Fruit fly (Drosophila melanogaster) whole organism, wandering third instar larva: ENCODE measurements around the gene daed.

Experiments
- Abd-B ChIP-seq: fragments of >200 bp; optimal IDR thresholded peaks from 2 replicates; lab custom pipeline; 2017; ENCODE audit warnings: missing biosample characterization, missing genetic modification characterization
- CG32264 ChIP-seq: fragments of 200-800 bp; sonication (Bioruptor generic); optimal IDR thresholded peaks from 2 replicates; lab custom pipeline; 2016; ENCODE audit warnings: missing biosample characterization, missing genetic modification characterization
- CrebA ChIP-seq: fragments of 200-800 bp; sonication (Bioruptor generic); optimal IDR thresholded peaks from 2 replicates; lab custom pipeline; 2016; ENCODE audit warnings: missing biosample characterization, mild to moderate bottlenecking, missing genetic modification characterization, borderline replicate concordance
- Dfd ChIP-seq: fragments of >200 bp; optimal IDR thresholded peaks from 2 replicates; lab custom pipeline; 2017; ENCODE audit warnings: missing biosample characterization, missing genetic modification characterization
- Dif ChIP-seq: fragments of 200-275, 200-300 bp; sonication (Bioruptor generic); optimal IDR thresholded peaks from 2 replicates; lab custom pipeline; 2018; ENCODE audit warnings: missing biosample characterization, missing genetic modification characterization; ENCODE audit not compliant: partially characterized antibody
- GATAd ChIP-seq: sonication (Bioruptor generic); optimal IDR thresholded peaks from 2 replicates; lab custom pipeline; 2016; ENCODE audit warnings: missing biosample characterization, missing genetic modification characterization
- HLH106 ChIP-seq: fragments of 200-800 bp; optimal IDR thresholded peaks from 3 replicates; lab custom pipeline; 2019; ENCODE audit warnings: missing biosample characterization, mild to moderate bottlenecking, missing genetic modification characterization, moderate library complexity
- Hnf4 ChIP-seq: fragments of 200-800 bp; sonication (Bioruptor generic); optimal IDR thresholded peaks from 2 replicates; lab custom pipeline; 2016; ENCODE audit warnings: missing biosample characterization, mild to moderate bottlenecking, missing genetic modification characterization
- Hr78 ChIP-seq: fragments of >200 bp; optimal IDR thresholded peaks from 2 replicates; lab custom pipeline; 2017; ENCODE audit warnings: missing biosample characterization, missing genetic modification characterization
- Hr83 ChIP-seq: fragments of 200-300 bp; sonication (Bioruptor generic); optimal IDR thresholded peaks from 2 replicates; lab custom pipeline; 2016; ENCODE audit warnings: missing biosample characterization, mild to moderate bottlenecking, missing genetic modification characterization, moderate library complexity; ENCODE audit not compliant: poor library complexity, severe bottlenecking
- Jra ChIP-seq: sonication (Bioruptor generic); optimal IDR thresholded peaks from 2 replicates; lab custom pipeline; 2016; ENCODE audit warnings: missing biosample characterization, missing genetic modification characterization
- Mio ChIP-seq: sonication (Bioruptor generic); optimal IDR thresholded peaks from 2 replicates; lab custom pipeline; 2016; ENCODE audit warnings: missing biosample characterization, missing genetic modification characterization
- Myc ChIP-seq: fragments of >200 bp; optimal IDR thresholded peaks from 2 replicates; lab custom pipeline; 2017
- N ChIP-seq: fragments of >200 bp; optimal IDR thresholded peaks from 2 replicates; lab custom pipeline; 2018; ENCODE audit warnings: missing biosample characterization, missing external identifiers, missing genetic modification characterization
- OdsH ChIP-seq: fragments of 200-800 bp; sonication (Bioruptor generic); optimal IDR thresholded peaks from 2 replicates; lab custom pipeline; 2016; ENCODE audit warnings: missing biosample characterization, mild to moderate bottlenecking, missing genetic modification characterization
- Rel ChIP-seq, 2 experiments: fragments of 200-800 bp; sonication (Bioruptor generic) in 1 of 2; optimal IDR thresholded peaks; 2 replicates in 1 of 2; 3 replicates in 1 of 2; lab custom pipeline; 2016 to 2019; ENCODE audit warnings: mild to moderate bottlenecking in 2 of 2, missing biosample characterization in 2 of 2, missing genetic modification characterization in 2 of 2, moderate library complexity in 1 of 2
- Sp1 ChIP-seq: fragments of 200-800 bp; sonication (Bioruptor generic); optimal IDR thresholded peaks from 3 replicates; lab custom pipeline; 2019; ENCODE audit warnings: missing biosample characterization, mild to moderate bottlenecking, missing genetic modification characterization, moderate library complexity
- Vsx2 ChIP-seq: fragments of 200-300, 225-300 bp; sonication (Bioruptor generic); optimal IDR thresholded peaks from 2 replicates; lab custom pipeline; 2018; ENCODE audit warnings: missing biosample characterization, missing genetic modification characterization; ENCODE audit not compliant: partially characterized antibody
- brk ChIP-seq: fragments of 200-800 bp; sonication (Bioruptor generic); optimal IDR thresholded peaks from 2 replicates; lab custom pipeline; 2016; ENCODE audit warnings: missing biosample characterization, mild to moderate bottlenecking, missing genetic modification characterization
- dl ChIP-seq, 2 experiments: fragments of 175-275, 200-275 bp in 1 of 2; fragments of 200-275 bp in 1 of 2; sonication (Bioruptor generic); optimal IDR thresholded peaks; lab custom pipeline; 2018; ENCODE audit warnings: mild to moderate bottlenecking in 2 of 2, missing biosample characterization in 2 of 2, missing genetic modification characterization in 2 of 2, moderate library complexity in 2 of 2; ENCODE audit not compliant: partially characterized antibody in 2 of 2, insufficient read depth in 1 of 2
- dmrt93B ChIP-seq: fragments of 200-800 bp; sonication (Bioruptor generic); optimal IDR thresholded peaks from 2 replicates; lab custom pipeline; 2018; ENCODE audit warnings: missing biosample characterization, mild to moderate bottlenecking, missing genetic modification characterization
- dsf ChIP-seq: sonication (Bioruptor generic); optimal IDR thresholded peaks from 2 replicates; lab custom pipeline; 2016; ENCODE audit warnings: missing biosample characterization, missing genetic modification characterization, borderline replicate concordance
- ey ChIP-seq: fragments of 200-800 bp; sonication (Bioruptor generic); optimal IDR thresholded peaks from 2 replicates; lab custom pipeline; 2016; ENCODE audit warnings: missing biosample characterization, missing genetic modification characterization
- foxo ChIP-seq, 2 experiments: fragments of 200-800 bp; sonication (Bioruptor generic); optimal IDR thresholded peaks; 2 replicates in 1 of 2; 3 replicates in 1 of 2; lab custom pipeline; 2016 to 2017; ENCODE audit warnings: missing biosample characterization in 2 of 2, missing genetic modification characterization in 2 of 2
- fru ChIP-seq: fragments of 200-800 bp; sonication (Bioruptor generic); optimal IDR thresholded peaks from 3 replicates; lab custom pipeline; 2016; ENCODE audit warnings: missing biosample characterization, mild to moderate bottlenecking, missing genetic modification characterization
- h ChIP-seq: fragments of 200-800 bp; sonication (Bioruptor generic); optimal IDR thresholded peaks from 3 replicates; lab custom pipeline; 2016; ENCODE audit warnings: missing biosample characterization, mild to moderate bottlenecking, missing genetic modification characterization
- jim ChIP-seq: fragments of 175-275, 200-325 bp; sonication (Bioruptor generic); optimal IDR thresholded peaks from 2 replicates; lab custom pipeline; 2016; ENCODE audit warnings: missing biosample characterization, mild to moderate bottlenecking, missing genetic modification characterization
- lola ChIP-seq: fragments of >200 bp; optimal IDR thresholded peaks from 2 replicates; lab custom pipeline; 2017; ENCODE audit warnings: missing biosample characterization, missing genetic modification characterization
- pan ChIP-seq: fragments of >200 bp; optimal IDR thresholded peaks from 2 replicates; lab custom pipeline; 2017
- psq ChIP-seq: fragments of 200-800 bp; sonication (Bioruptor generic); optimal IDR thresholded peaks from 3 replicates; lab custom pipeline; 2017; ENCODE audit warnings: missing biosample characterization, mild to moderate bottlenecking, missing genetic modification characterization, moderate library complexity
- rgr ChIP-seq: fragments of 200-800 bp; sonication (Bioruptor generic); optimal IDR thresholded peaks from 3 replicates; lab custom pipeline; 2016; ENCODE audit warnings: missing biosample characterization, mild to moderate bottlenecking, missing genetic modification characterization
- sage ChIP-seq: fragments of 200-800 bp; sonication (Bioruptor generic); optimal IDR thresholded peaks from 2 replicates; lab custom pipeline; 2016; ENCODE audit warnings: missing biosample characterization, mild to moderate bottlenecking, missing genetic modification characterization
- sv ChIP-seq: fragments of 200-800 bp; sonication (Bioruptor generic); optimal IDR thresholded peaks from 3 replicates; lab custom pipeline; 2016; ENCODE audit warnings: missing biosample characterization, missing genetic modification characterization
- tai ChIP-seq: sonication (Bioruptor generic); optimal IDR thresholded peaks from 2 replicates; lab custom pipeline; 2016; ENCODE audit warnings: missing biosample characterization, missing genetic modification characterization
- usp ChIP-seq: fragments of >200 bp; optimal IDR thresholded peaks from 2 replicates; lab custom pipeline; 2017; ENCODE audit warnings: missing biosample characterization, missing genetic modification characterization
- woc ChIP-seq: sonication (Bioruptor generic); optimal IDR thresholded peaks from 2 replicates; lab custom pipeline; 2016; ENCODE audit warnings: missing biosample characterization, mild to moderate bottlenecking, missing genetic modification characterization

Gene daed

dm6 chr2L:2196590-2197474 is 19.3 kb downstream of the daed start (continued):
- no peak for TF ChIP-seq lola (GFP tag; lab: Kevin White, UChicago)
- no peak for TF ChIP-seq usp (GFP tag; lab: Kevin White, UChicago)
- peak; percentile 97 for TF ChIP-seq Dif (GFP tag; lab: Kevin White, UChicago)

dm6 chr2L:2195328-2195727 is 20.8 kb downstream of the daed start:
- TF ChIP-seq woc (GFP tag; lab: Kevin White, UChicago) (no peak), Hnf4 (no peak), Rel (GFP tag; optimal IDR thresholded peaks at IDR 0.05; lab: Kevin White, UChicago) (no peak), Rel (tag; optimal IDR thresholded peaks at IDR 0.05; lab: Kevin White, UChicago) (no peak), N (no peak), tai (GFP tag; lab: Kevin White, UChicago) (no peak), dmrt93B (no peak), Jra (GFP tag; lab: Kevin White, UChicago) (no peak), sage (no peak), psq (GFP tag; lab: Kevin White, UChicago) (no peak), rgr (no peak), CG32264 (GFP tag; lab: Kevin White, UChicago) (no peak), foxo (GFP tag; optimal IDR thresholded peaks at IDR 0.05; lab: Kevin White, UChicago) (no peak), CrebA (GFP tag; lab: Kevin White, UChicago) (no peak)

dm6 chr2L:2194305-2194828 is 21.7 kb downstream of the daed start:
- TF ChIP-seq ey (GFP tag; lab: Kevin White, UChicago) = no peak
- peak; percentile 2 for TF ChIP-seq h
- TF ChIP-seq dsf (GFP tag; lab: Kevin White, UChicago) = no peak
- TF ChIP-seq Vsx2 (GFP tag; lab: Kevin White, UChicago) = peak; percentile 32
- TF ChIP-seq Abd-B (GFP tag; lab: Kevin White, UChicago) = no peak
- TF ChIP-seq Rel (GFP tag; optimal IDR thresholded peaks at IDR 0.05; lab: Kevin White, UChicago) = no peak
- peak; percentile 30 for TF ChIP-seq Rel (tag; optimal IDR thresholded peaks at IDR 0.05; lab: Kevin White, UChicago)
- peak; percentile 67 for TF ChIP-seq Dif (GFP tag; lab: Kevin White, UChicago)
- TF ChIP-seq sage = peak; percentile 4
- TF ChIP-seq brk (GFP tag; lab: Kevin White, UChicago) = no peak
- no peak for TF ChIP-seq fru (GFP tag; lab: Kevin White, UChicago)

- TF ChIP-seq foxo (GFP tag; optimal IDR thresholded peaks at IDR 0.05; lab: Kevin White, UChicago) = peak; percentile 1 to 13
- no peak for TF ChIP-seq Jra (GFP tag; lab: Kevin White, UChicago)
- peak; percentile 44 for TF ChIP-seq rgr
- peak; percentile 83 for TF ChIP-seq h
- no peak for TF ChIP-seq Hnf4
- TF ChIP-seq dsf (GFP tag; lab: Kevin White, UChicago) = no peak
- TF ChIP-seq lola (GFP tag; lab: Kevin White, UChicago) = no peak
- TF ChIP-seq GATAd (GFP tag; lab: Kevin White, UChicago) = no peak
- TF ChIP-seq pan (lab: Kevin White, UChicago) = no peak
- no peak for TF ChIP-seq sage
- peak; percentile 76 for TF ChIP-seq CrebA (GFP tag; lab: Kevin White, UChicago)
- no peak for TF ChIP-seq CG32264 (GFP tag; lab: Kevin White, UChicago)
- TF ChIP-seq N = no peak
- TF ChIP-seq woc (GFP tag; lab: Kevin White, UChicago) = no peak
- no peak for TF ChIP-seq usp (GFP tag; lab: Kevin White, UChicago)
- no peak for TF ChIP-seq tai (GFP tag; lab: Kevin White, UChicago)
- TF ChIP-seq OdsH (GFP tag; lab: Kevin White, UChicago) = peak; percentile 46
- TF ChIP-seq Vsx2 (GFP tag; lab: Kevin White, UChicago) = peak; percentile 94
- no peak for TF ChIP-seq sv (GFP tag; lab: Kevin White, UChicago)
- TF ChIP-seq Dfd = no peak
- peak; percentile 40 to 86 for TF ChIP-seq dl (GFP tag; optimal IDR thresholded peaks at IDR 0.05; lab: Kevin White, UChicago; ENCODE audit: insufficient read depth in 1 of 2, partially characterized antibody in 2 of 2)
- TF ChIP-seq fru (GFP tag; lab: Kevin White, UChicago) = peak; percentile 23
- peak; percentile 51 for TF ChIP-seq Sp1 (GFP tag; lab: Kevin White, UChicago)
- peak; percentile 55 for TF ChIP-seq HLH106 (tag; lab: Kevin White, UChicago)
- peak; percentile 44 for TF ChIP-seq Myc (lab: Kevin White, UChicago)
- no peak for TF ChIP-seq brk (GFP tag; lab: Kevin White, UChicago)
- TF ChIP-seq Abd-B (GFP tag; lab: Kevin White, UChicago) = no peak
- TF ChIP-seq Hr78 (GFP tag; lab: Kevin White, UChicago) = no peak
- TF ChIP-seq Mio (GFP tag; lab: Kevin White, UChicago) = no peak
- no peak for TF ChIP-seq ey (GFP tag; lab: Kevin White, UChicago)
- peak; percentile 18 for TF ChIP-seq dmrt93B
- TF ChIP-seq Rel (GFP tag; optimal IDR thresholded peaks at IDR 0.05; lab: Kevin White, UChicago) = no peak
- TF ChIP-seq Rel (tag; optimal IDR thresholded peaks at IDR 0.05; lab: Kevin White, UChicago) = peak; percentile 95
- TF ChIP-seq jim = no peak
- peak; percentile 55 for TF ChIP-seq Hr83
- peak; percentile 13 for TF ChIP-seq psq (GFP tag; lab: Kevin White, UChicago)
- peak; percentile 90 for TF ChIP-seq Dif (GFP tag; lab: Kevin White, UChicago)
Observed at dm6 chr2L:2193357-2193780, 22.7 kb downstream of the daed start.
